Fruit fly (Drosophila melanogaster) whole organism, embryonic: Measurements from ENCODE around the gene Jon99Ci.
A peak's percentile ranks its signal among the peaks of the same experiment; 100 is the strongest.

Experiments used
- CG10366 ChIP-seq: fragments of 200-800 bp; sonication (Bioruptor generic); IDR thresholded peaks from 2 replicates; pipeline ENCODE4 v1.3.6; 2022; ENCODE audit warnings: missing biosample characterization, missing genetic modification characterization
- CG10431 ChIP-seq: fragments of 200-800 bp; sonication (Bioruptor generic); optimal IDR thresholded peaks from 3 replicates; lab custom pipeline; 2018; ENCODE audit warnings: missing biosample characterization, mild to moderate bottlenecking, missing genetic modification characterization
- CG11456 ChIP-seq: fragments of 200-800 bp; sonication (Bioruptor generic); IDR thresholded peaks from 3 replicates; pipeline ENCODE4 v1.3.6; 2022; ENCODE audit warnings: missing biosample characterization, missing genetic modification characterization
- CG11504 ChIP-seq: fragments of 200-800 bp; sonication (Bioruptor generic); optimal IDR thresholded peaks from 3 replicates; lab custom pipeline; 2019; ENCODE audit warnings: missing biosample characterization, mild to moderate bottlenecking, missing genetic modification characterization, moderate library complexity
- CG11560 ChIP-seq: fragments of 200-800 bp; sonication (Bioruptor generic); IDR thresholded peaks from 3 replicates; pipeline ENCODE4 v1.3.6; 2022; ENCODE audit warnings: missing biosample characterization, missing genetic modification characterization
- CG11696 ChIP-seq: fragments of 200-800 bp; sonication (Bioruptor generic); IDR thresholded peaks from 2 replicates; pipeline ENCODE4 v1.3.6; 2022; ENCODE audit warnings: missing biosample characterization, missing genetic modification characterization
- CG12391 ChIP-seq: fragments of 200-800 bp; sonication (Bioruptor generic); optimal IDR thresholded peaks from 3 replicates; lab custom pipeline; 2018; ENCODE audit warnings: missing biosample characterization, mild to moderate bottlenecking, missing genetic modification characterization, moderate library complexity
- CG12659 ChIP-seq: fragments of 200-800 bp; sonication (Bioruptor generic); optimal IDR thresholded peaks from 3 replicates; lab custom pipeline; 2017; ENCODE audit warnings: mild to moderate bottlenecking, missing biosample characterization, missing genetic modification reagents, missing genetic modification characterization
- CG12942 ChIP-seq: fragments of 200-800 bp; sonication (Bioruptor generic); optimal IDR thresholded peaks from 3 replicates; lab custom pipeline; 2016; ENCODE audit warnings: missing biosample characterization, missing genetic modification characterization
- CG13287 ChIP-seq: fragments of 200-800 bp; sonication (Bioruptor generic); IDR thresholded peaks from 2 replicates; pipeline ENCODE4 v1.3.6; 2022; ENCODE audit warnings: missing biosample characterization, missing genetic modification characterization; ENCODE audit not compliant: partially characterized antibody
- CG14965 ChIP-seq: fragments of 200-800 bp; sonication (Bioruptor generic); optimal IDR thresholded peaks from 2 replicates; lab custom pipeline; 2016; ENCODE audit warnings: missing biosample characterization, missing genetic modification characterization, borderline replicate concordance
- CG16863 ChIP-seq: fragments of 200-800 bp; sonication (Bioruptor generic); optimal IDR thresholded peaks from 3 replicates; lab custom pipeline; 2016; ENCODE audit warnings: missing biosample characterization, missing genetic modification characterization
- CG2120 ChIP-seq: fragments of 200-800 bp; sonication (Bioruptor generic); optimal IDR thresholded peaks from 3 replicates; lab custom pipeline; 2016; ENCODE audit warnings: missing biosample characterization, missing genetic modification characterization
- CG2678 ChIP-seq: fragments of 200-800 bp; sonication (Bioruptor generic); optimal IDR thresholded peaks from 3 replicates; lab custom pipeline; 2019; ENCODE audit warnings: missing biosample characterization, mild to moderate bottlenecking, missing genetic modification characterization, moderate library complexity
- CG30403 ChIP-seq: fragments of 200-800 bp; sonication (Bioruptor generic); optimal IDR thresholded peaks from 3 replicates; lab custom pipeline; 2016; ENCODE audit warnings: missing biosample characterization, missing genetic modification characterization
- CG31365 ChIP-seq: fragments of 200-800 bp; sonication (Bioruptor generic); optimal IDR thresholded peaks from 2 replicates; lab custom pipeline; 2018; ENCODE audit warnings: missing biosample characterization, mild to moderate bottlenecking, missing genetic modification characterization
- CG3995 ChIP-seq: fragments of 200-800 bp; sonication (Bioruptor generic); optimal IDR thresholded peaks from 3 replicates; lab custom pipeline; 2016; ENCODE audit warnings: missing biosample characterization, missing genetic modification characterization
- CG5180 ChIP-seq: fragments of 200-800 bp; sonication (Bioruptor generic); optimal IDR thresholded peaks from 3 replicates; lab custom pipeline; 2017; ENCODE audit warnings: missing biosample characterization, missing genetic modification characterization, mild to moderate bottlenecking, moderate library complexity, missing genetic modification reagents
- CG5953 ChIP-seq: fragments of 200-800 bp; sonication (Bioruptor generic); IDR thresholded peaks from 2 replicates; pipeline ENCODE4 v1.3.6; 2022; ENCODE audit warnings: missing biosample characterization, missing genetic modification characterization
- CG6175 ChIP-seq: fragments of 200-800 bp; sonication (Bioruptor generic); IDR thresholded peaks from 3 replicates; pipeline ENCODE4 v1.3.6; 2022; ENCODE audit warnings: missing biosample characterization, missing genetic modification characterization
- CG7839 ChIP-seq: fragments of 200-800 bp; sonication (Bioruptor generic); optimal IDR thresholded peaks from 3 replicates; lab custom pipeline; 2018; ENCODE audit warnings: missing biosample characterization, mild to moderate bottlenecking, missing genetic modification characterization, moderate library complexity
- CG7963 ChIP-seq: fragments of 200-800 bp; sonication (Bioruptor generic); IDR thresholded peaks from 3 replicates; pipeline ENCODE4 v1.3.6; 2022; ENCODE audit warnings: missing biosample characterization, missing genetic modification characterization; ENCODE audit not compliant: partially characterized antibody
- CG8478 ChIP-seq: fragments of >200 bp; optimal IDR thresholded peaks from 2 replicates; lab custom pipeline; 2018
- CG9727 ChIP-seq: fragments of 200-800 bp; sonication (Bioruptor generic); optimal IDR thresholded peaks from 3 replicates; lab custom pipeline; 2017; ENCODE audit warnings: missing biosample characterization, mild to moderate bottlenecking, missing genetic modification characterization
- CG9797 ChIP-seq: fragments of 200-800 bp; sonication (Bioruptor generic); optimal IDR thresholded peaks from 3 replicates; lab custom pipeline; 2018; ENCODE audit warnings: missing biosample characterization, mild to moderate bottlenecking, missing genetic modification characterization
- CG9817 ChIP-seq: fragments of 200-800 bp; sonication (Bioruptor generic); optimal IDR thresholded peaks from 2 replicates; lab custom pipeline; 2018; ENCODE audit warnings: missing biosample characterization, mild to moderate bottlenecking, missing genetic modification characterization, moderate library complexity
- D ChIP-seq, 2 experiments: fragments of 200-800 bp in 1 of 2; fragments of >200 bp in 1 of 2; sonication (Bioruptor generic) in 1 of 2; optimal IDR thresholded peaks; 2 replicates in 1 of 2; 3 replicates in 1 of 2; lab custom pipeline; 2017; ENCODE audit warnings: mild to moderate bottlenecking in 1 of 2, missing biosample characterization in 1 of 2, missing genetic modification characterization in 1 of 2, missing genetic modification reagents in 1 of 2
- Dip2 ChIP-seq: fragments of 200-800 bp; sonication (Bioruptor generic); IDR thresholded peaks from 2 replicates; pipeline ENCODE4 v1.3.6; 2022; ENCODE audit warnings: missing biosample characterization, missing genetic modification characterization
- Fer1 ChIP-seq: fragments of 200-800 bp; sonication (Bioruptor generic); optimal IDR thresholded peaks from 2 replicates; lab custom pipeline; 2017; ENCODE audit warnings: missing biosample characterization, mild to moderate bottlenecking, missing genetic modification characterization
- HmgZ ChIP-seq: fragments of 200-800 bp; sonication (Bioruptor generic); optimal IDR thresholded peaks from 2 replicates; lab custom pipeline; 2018; ENCODE audit warnings: missing biosample characterization, mild to moderate bottlenecking, missing genetic modification characterization
- Hmr ChIP-seq: fragments of 200-800 bp; sonication (Bioruptor generic); optimal IDR thresholded peaks from 3 replicates; lab custom pipeline; 2017; ENCODE audit warnings: mild to moderate bottlenecking, missing biosample characterization, missing genetic modification reagents, missing genetic modification characterization
- Hmx ChIP-seq: fragments of 200-800 bp; sonication (Bioruptor generic); optimal IDR thresholded peaks from 2 replicates; lab custom pipeline; 2016; ENCODE audit warnings: missing biosample characterization, missing genetic modification characterization
- Hr3 ChIP-seq: fragments of 200-800 bp; sonication (Bioruptor generic); optimal IDR thresholded peaks from 3 replicates; lab custom pipeline; 2016; ENCODE audit warnings: missing biosample characterization, missing genetic modification characterization
- Lhr ChIP-seq: fragments of 200-800 bp; sonication (Bioruptor generic); optimal IDR thresholded peaks from 3 replicates; lab custom pipeline; 2017; ENCODE audit warnings: mild to moderate bottlenecking, missing biosample characterization, missing genetic modification reagents, missing genetic modification characterization
- NFAT ChIP-seq: fragments of 200-800 bp; sonication (Bioruptor generic); IDR thresholded peaks from 2 replicates; pipeline ENCODE4 v1.3.6; 2022; ENCODE audit warnings: missing biosample characterization, missing genetic modification characterization
- amos ChIP-seq: fragments of 200-800 bp; sonication (Bioruptor generic); IDR thresholded peaks from 2 replicates; pipeline ENCODE4 v1.3.6; 2022; ENCODE audit warnings: missing biosample characterization, missing genetic modification characterization; ENCODE audit not compliant: partially characterized antibody
- cas ChIP-seq: fragments of 200-800 bp; sonication (Bioruptor generic); IDR thresholded peaks from 2 replicates; pipeline ENCODE4 v1.3.6; 2022; ENCODE audit warnings: missing biosample characterization, missing genetic modification characterization
- chif ChIP-seq, 2 experiments: fragments of 200-800 bp; sonication (Bioruptor generic); optimal IDR thresholded peaks; 3 replicates each; lab custom pipeline; 2016; ENCODE audit warnings: missing biosample characterization in 2 of 2, missing genetic modification characterization in 2 of 2
- dimm ChIP-seq: fragments of 200-800 bp; sonication (Bioruptor generic); IDR thresholded peaks from 2 replicates; pipeline ENCODE4 v1.3.6; 2022; ENCODE audit warnings: missing biosample characterization, missing genetic modification characterization
- dysf ChIP-seq: fragments of 200-800 bp; sonication (Bioruptor generic); IDR thresholded peaks from 3 replicates; pipeline ENCODE4 v1.3.6; 2022; ENCODE audit warnings: missing biosample characterization, missing genetic modification characterization
- exex ChIP-seq: fragments of 200-800 bp; sonication (Bioruptor generic); optimal IDR thresholded peaks from 4 replicates; lab custom pipeline; 2018; ENCODE audit warnings: missing biosample characterization, mild to moderate bottlenecking, missing genetic modification characterization, moderate library complexity
- fd64A ChIP-seq: fragments of 200-800 bp; sonication (Bioruptor generic); optimal IDR thresholded peaks from 3 replicates; lab custom pipeline; 2018; ENCODE audit warnings: missing biosample characterization, mild to moderate bottlenecking, missing genetic modification characterization
- knrl ChIP-seq: fragments of 200-800 bp; sonication (Bioruptor generic); IDR thresholded peaks from 3 replicates; pipeline ENCODE4 v1.3.6; 2022; ENCODE audit warnings: missing biosample characterization, missing genetic modification characterization; ENCODE audit not compliant: partially characterized antibody
- oc ChIP-seq: fragments of 200-800 bp; sonication (Bioruptor generic); optimal IDR thresholded peaks from 2 replicates; lab custom pipeline; 2018; ENCODE audit warnings: missing biosample characterization, mild to moderate bottlenecking, missing genetic modification characterization, moderate library complexity
- pb ChIP-seq: fragments of 200-800 bp; sonication (Bioruptor generic); optimal IDR thresholded peaks from 3 replicates; lab custom pipeline; 2016; ENCODE audit warnings: missing biosample characterization, missing genetic modification characterization
- sens-2 ChIP-seq: fragments of 200-800 bp; sonication (Bioruptor generic); IDR thresholded peaks from 2 replicates; pipeline ENCODE4 v1.3.6; 2022; ENCODE audit warnings: missing biosample characterization, missing genetic modification characterization
- shn ChIP-seq: fragments of 200-800 bp; sonication (Bioruptor generic); optimal IDR thresholded peaks from 3 replicates; lab custom pipeline; 2016; ENCODE audit warnings: missing biosample characterization, missing genetic modification characterization
- sim ChIP-seq: fragments of 200-800 bp; sonication (Bioruptor generic); IDR thresholded peaks from 2 replicates; pipeline ENCODE4 v1.3.6; 2022; ENCODE audit warnings: missing biosample characterization, missing genetic modification characterization
- tgo ChIP-seq: fragments of 200-800 bp; sonication (Bioruptor generic); IDR thresholded peaks from 3 replicates; pipeline ENCODE4 v1.3.6; 2022; ENCODE audit warnings: missing biosample characterization, missing genetic modification characterization
- tna ChIP-seq: fragments of 200-800 bp; sonication (Bioruptor generic); IDR thresholded peaks from 2 replicates; pipeline ENCODE4 v1.3.6; 2022; ENCODE audit warnings: missing biosample characterization, missing genetic modification characterization; ENCODE audit not compliant: partially characterized antibody

The Jon99Ci gene

dm6 chr3R:29903775-29904356, 22.1 kb downstream of the Jon99Ci start, which contains the start of gene CG15517 (continued):
- TF ChIP-seq Hmr, result peak; percentile 18
- no peak for TF ChIP-seq tna
- no peak for TF ChIP-seq CG5180
- no peak for TF ChIP-seq CG12942 (GFP tag; lab: Kevin White, UChicago)
- no peak for TF ChIP-seq dysf (GFP tag; lab: Robert Waterston, UW)
- TF ChIP-seq CG7839 (tag; lab: Kevin White, UChicago), result peak; percentile 38
- no peak for TF ChIP-seq cas (GFP tag; lab: Robert Waterston, UW)
- TF ChIP-seq CG5953 (GFP tag; lab: Robert Waterston, UW), result no peak
- TF ChIP-seq CG11696, result no peak
- no peak for TF ChIP-seq sim (GFP tag; lab: Robert Waterston, UW)
- no peak for TF ChIP-seq CG14965
- peak; percentile 12 for TF ChIP-seq CG2120 (GFP tag; lab: Kevin White, UChicago)
- peak; percentile 67; the same call in 1 of the 2 replicates for TF ChIP-seq amos
- no peak for TF ChIP-seq CG11560 (tag; lab: Robert Waterston, UW)
- TF ChIP-seq CG3995 (GFP tag; lab: Kevin White, UChicago), result no peak
- TF ChIP-seq exex, result no peak
- no peak for TF ChIP-seq shn (GFP tag; lab: Kevin White, UChicago)
- TF ChIP-seq CG7963 (GFP tag; lab: Robert Waterston, UW), result no peak
- peak; percentile 15 for TF ChIP-seq CG2678 (tag; lab: Kevin White, UChicago)
- TF ChIP-seq Hmx (GFP tag; lab: Kevin White, UChicago), result no peak
- peak; percentile 32 for TF ChIP-seq CG9817 (tag; lab: Kevin White, UChicago)
- peak; percentile 58; the same call in 1 of the 3 replicates for TF ChIP-seq CG11456
- no peak for TF ChIP-seq CG10366 (GFP tag; lab: Robert Waterston, UW)
- TF ChIP-seq pb (GFP tag; lab: Kevin White, UChicago), result no peak
- TF ChIP-seq tgo, result no peak
- TF ChIP-seq fd64A (GFP tag; lab: Kevin White, UChicago), result no peak
- TF ChIP-seq CG13287, result peak; percentile 8; the same call in 1 of the 2 replicates
- TF ChIP-seq CG9797 (GFP tag; lab: Kevin White, UChicago), result no peak
- no peak for TF ChIP-seq CG6175
- TF ChIP-seq chif (GFP tag; optimal IDR thresholded peaks at IDR 0.05; lab: Kevin White, UChicago), result no peak
- peak; percentile 29 for TF ChIP-seq Lhr (GFP tag; lab: Kevin White, UChicago)
- TF ChIP-seq CG8478 (lab: Kevin White, UChicago), result no peak
- TF ChIP-seq CG9727 (GFP tag; lab: Kevin White, UChicago), result no peak
- peak; percentile 2 for TF ChIP-seq Hr3
- TF ChIP-seq knrl (GFP tag; lab: Robert Waterston, UW), result peak; percentile 66; the same call in 1 of the 3 replicates
- TF ChIP-seq D (optimal IDR thresholded peaks at IDR 0.05; lab: Kevin White, UChicago), result no peak
- no peak for TF ChIP-seq D (GFP tag; optimal IDR thresholded peaks at IDR 0.05; lab: Kevin White, UChicago)
- TF ChIP-seq dimm (GFP tag; lab: Robert Waterston, UW), result no peak
- TF ChIP-seq CG11504, result peak; percentile 70
- no peak for TF ChIP-seq CG16863
- peak; percentile 17 for TF ChIP-seq CG12659 (GFP tag; lab: Kevin White, UChicago)
- no peak for TF ChIP-seq sens-2 (GFP tag; lab: Robert Waterston, UW)
- peak; percentile 9 for TF ChIP-seq CG30403 (GFP tag; lab: Kevin White, UChicago)
- no peak for TF ChIP-seq NFAT (GFP tag; lab: Robert Waterston, UW)
- no peak for TF ChIP-seq oc (tag; lab: Kevin White, UChicago)
- peak; percentile 52 for TF ChIP-seq HmgZ (tag; lab: Kevin White, UChicago)
- no peak for TF ChIP-seq CG31365 (tag; lab: Kevin White, UChicago)
- TF ChIP-seq Dip2 (GFP tag; lab: Robert Waterston, UW), result peak; percentile 18; the same call in 1 of the 2 replicates
- TF ChIP-seq CG10431 (GFP tag; lab: Kevin White, UChicago), result no peak
- TF ChIP-seq CG12391 (tag; lab: Kevin White, UChicago), result peak; percentile 3
- peak; percentile 13 for TF ChIP-seq Fer1 (GFP tag; lab: Kevin White, UChicago)
